Fruit fly (Drosophila melanogaster) whole organism, embryonic: ENCODE measurements around the gene CG46397.

Source experiments
- CG33213 ChIP-seq: fragments of 200-800 bp; sonication (Bioruptor generic); optimal IDR thresholded peaks from 3 replicates; lab custom pipeline; 2016; ENCODE audit warnings: missing biosample characterization, missing genetic modification characterization
- CG6689 ChIP-seq: fragments of 200-800 bp; sonication (Bioruptor generic); IDR thresholded peaks from 2 replicates; pipeline ENCODE4 v1.3.6; 2022; ENCODE audit warnings: missing biosample characterization, missing genetic modification characterization
- CG7357 ChIP-seq: fragments of 200-800 bp; sonication (Bioruptor generic); IDR thresholded peaks from 3 replicates; pipeline ENCODE4 v1.3.6; 2022; ENCODE audit warnings: missing biosample characterization, missing genetic modification characterization
- CG7987 ChIP-seq: fragments of 200-800 bp; sonication (Bioruptor generic); optimal IDR thresholded peaks from 2 replicates; lab custom pipeline; 2018; ENCODE audit warnings: missing biosample characterization, mild to moderate bottlenecking, missing genetic modification characterization, moderate library complexity
- CG8089 ChIP-seq: fragments of 200-800 bp; sonication (Bioruptor generic); optimal IDR thresholded peaks from 3 replicates; lab custom pipeline; 2016; ENCODE audit warnings: missing biosample characterization, missing genetic modification characterization
- Doc2 ChIP-seq: fragments of 200-800 bp; sonication (Bioruptor generic); IDR thresholded peaks from 2 replicates; pipeline ENCODE4 v1.3.6; 2022; ENCODE audit warnings: missing biosample characterization, missing genetic modification characterization
- Dref ChIP-seq: fragments of 200-800 bp; sonication (Bioruptor generic); IDR thresholded peaks from 2 replicates; pipeline ENCODE4 v1.3.6; 2022; ENCODE audit warnings: missing biosample characterization, missing genetic modification characterization
- aop ChIP-seq: fragments of 200-800 bp; sonication (Bioruptor generic); IDR thresholded peaks from 2 replicates; pipeline ENCODE4 v1.3.6; 2022; ENCODE audit warnings: missing biosample characterization, missing genetic modification characterization
- dmrt99B ChIP-seq: fragments of 200-800 bp; sonication (Bioruptor generic); optimal IDR thresholded peaks from 2 replicates; lab custom pipeline; 2018; ENCODE audit warnings: missing biosample characterization, mild to moderate bottlenecking, missing genetic modification characterization, moderate library complexity
- prd ChIP-seq, 3 experiments: fragments of >200 bp in 2 of 3; fragments of 200-800 bp in 1 of 3; sonication (Bioruptor generic) in 1 of 3; optimal IDR thresholded peaks in 2 of 3; IDR thresholded peaks in 1 of 3; 2 replicates in 2 of 3; 3 replicates in 1 of 3; pipeline versions ENCODE4 v1.3.6 to Lab custom; 2017 to 2022; ENCODE audit warnings: missing biosample characterization in 1 of 3, missing genetic modification characterization in 1 of 3
- ttk ChIP-seq: fragments of 200-800 bp; sonication (Bioruptor generic); IDR thresholded peaks from 2 replicates; pipeline ENCODE4 v2.1.2; 2022; ENCODE audit warnings: missing biosample characterization, missing genetic modification characterization

dm6 chr2L:8946718-8947316 is at the start of gene CG46397:
- TF ChIP-seq CG8089 (no peak), CG33213 (no peak), aop (GFP tag; lab: Robert Waterston, UW) (no peak), prd (optimal IDR thresholded peaks at IDR 0.05; lab: Kevin White, UChicago) (no peak), prd (GFP tag; IDR thresholded peaks at IDR 0.05; lab: Robert Waterston, UW) (no peak), Doc2 (GFP tag; lab: Robert Waterston, UW) (no peak), CG7357 (GFP tag; lab: Robert Waterston, UW) (no peak), ttk (GFP tag; lab: Robert Waterston, UW) (no peak), Dref (GFP tag; lab: Robert Waterston, UW) (no peak), CG6689 (GFP tag; lab: Robert Waterston, UW) (no peak), CG7987 (GFP tag; lab: Kevin White, UChicago) (no peak), dmrt99B (tag; lab: Kevin White, UChicago) (no peak)
